Fruit fly (Drosophila melanogaster): Measurements from ENCODE around the gene CG17075.

DNA sequence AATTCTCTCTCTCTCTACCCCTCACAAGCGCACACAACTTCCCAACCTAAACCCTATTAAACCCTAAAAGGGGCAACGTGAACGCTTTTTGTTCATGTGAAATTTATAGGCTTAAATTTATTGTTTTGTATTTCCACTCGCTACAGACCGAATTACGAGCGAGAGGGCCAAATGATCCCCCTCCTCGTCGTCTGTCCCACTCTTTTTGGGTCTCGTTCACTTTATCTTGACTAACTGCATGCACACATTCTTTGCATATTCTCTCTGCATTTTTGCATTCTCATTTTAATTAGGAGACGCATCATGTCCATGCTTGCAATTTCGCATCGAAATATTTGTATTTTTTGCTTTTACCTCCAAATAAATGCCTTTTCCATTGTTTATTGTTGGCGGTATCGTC lies 46.2 kb downstream of the CG17075 start:
- no peak for TF ChIP-seq dl (GFP tag; optimal IDR thresholded peaks at IDR 0.05; ENCODE audit: insufficient read depth in 1 of 2, partially characterized antibody in 2 of 2)
- no peak for TF ChIP-seq tai (GFP tag; optimal IDR thresholded peaks at IDR 0.05)
- TF ChIP-seq pan (optimal IDR thresholded peaks at IDR 0.05) = no peak
- no peak for TF ChIP-seq Rel (GFP tag; optimal IDR thresholded peaks at IDR 0.05)
- TF ChIP-seq Rel (tag; optimal IDR thresholded peaks at IDR 0.05) = no peak
- no peak for TF ChIP-seq dsf (GFP tag; optimal IDR thresholded peaks at IDR 0.05; ENCODE audit: borderline replicate concordance)
- no peak for TF ChIP-seq h (GFP tag; optimal IDR thresholded peaks at IDR 0.05)
- TF ChIP-seq GATAd (GFP tag; optimal IDR thresholded peaks at IDR 0.05) = no peak
- TF ChIP-seq foxo (GFP tag; optimal IDR thresholded peaks at IDR 0.05) = no peak
- no peak for TF ChIP-seq sv (GFP tag; optimal IDR thresholded peaks at IDR 0.05)

Data from whole organism, wandering third instar larva.